Worm (Caenorhabditis elegans): ENCODE measurements around the gene toh-1.

DNA sequence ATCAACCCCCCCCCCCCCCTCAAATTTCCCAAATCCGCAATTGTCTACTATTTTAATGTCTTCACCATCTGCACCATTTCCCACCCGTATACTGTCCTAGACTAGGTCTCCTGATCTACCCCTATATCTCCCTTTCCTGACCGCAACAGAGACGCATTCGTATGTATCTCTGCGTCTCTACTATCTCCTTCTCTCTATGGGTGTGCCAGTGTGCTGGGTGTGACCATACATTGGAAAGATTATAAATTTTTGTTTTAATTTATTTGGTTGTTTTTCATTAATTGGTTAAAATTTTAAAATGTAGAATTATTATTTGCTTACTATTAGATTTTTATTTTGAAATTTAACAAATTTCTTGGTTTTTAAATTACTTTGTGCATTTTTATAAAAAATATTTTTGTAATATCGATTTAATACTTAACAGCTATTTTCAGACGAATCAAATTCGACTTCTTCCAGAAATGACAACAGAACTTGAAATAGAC lies 13.2 kb upstream of the toh-1 start, which contains the start of gene amx-1:
- TF ChIP-seq R02D3.7 (tag; optimal IDR thresholded peaks at IDR 0.05) (no peak), ztf-4 (tag; optimal IDR thresholded peaks at IDR 0.05) (no peak), fkh-10 (GFP tag; optimal IDR thresholded peaks at IDR 0.05) (no peak), zag-1 (tag; optimal IDR thresholded peaks at IDR 0.05) (no peak), snpc-4 (tag; optimal IDR thresholded peaks at IDR 0.05) (no peak), unc-39 (tag; optimal IDR thresholded peaks at IDR 0.05) (no peak), unc-62 (GFP tag; optimal IDR thresholded peaks at IDR 0.05) (no peak)

Measured in whole organism, L3 larva.